Worm (Caenorhabditis elegans) whole organism, young adult: ENCODE measurements around the gene spp-16.

Source experiments
- C06A6.2 ChIP-seq: fragments of 200-800 bp; sonication (Bioruptor generic); conservative IDR thresholded peaks from 2 replicates; pipeline ENCODE4 v1.3.6; 2022; ENCODE audit warnings: missing genetic modification characterization, missing compliant biosample characterization
- Y53F4B.3 ChIP-seq: fragments of 200-800 bp; sonication (Bioruptor generic); IDR thresholded peaks from 2 replicates; pipeline ENCODE4 v1.3.6; 2022; ENCODE audit warnings: missing genetic modification reagents, missing genetic modification characterization, missing compliant biosample characterization
- ama-1 ChIP-seq, 3 experiments: fragments of 150-350 bp in 1 of 3; sonication (generic microtip) in 2 of 3; optimal IDR thresholded peaks; 2 replicates each; lab custom pipeline; 2014 to 2018; ENCODE audit warnings: missing biosample characterization in 2 of 3, missing genetic modification characterization in 2 of 3, missing genetic modification reagents in 2 of 3
- attf-5 ChIP-seq: fragments of 200-800 bp; sonication (Bioruptor generic); optimal IDR thresholded peaks from 2 replicates; lab custom pipeline; 2018; ENCODE audit warnings: mild to moderate bottlenecking, missing genetic modification characterization, missing compliant biosample characterization
- cebp-2 ChIP-seq: fragments of 200-800 bp; sonication (Bioruptor generic); IDR thresholded peaks from 2 replicates; pipeline ENCODE4 v1.3.6; 2022; ENCODE audit warnings: missing genetic modification characterization, missing compliant biosample characterization
- egrh-3 ChIP-seq: fragments of 200-800 bp; sonication (Bioruptor generic); IDR thresholded peaks from 2 replicates; pipeline ENCODE4 v1.3.6; 2022; ENCODE audit warnings: missing genetic modification reagents, missing genetic modification characterization, missing compliant biosample characterization
- lin-26 ChIP-seq: fragments of 200-800 bp; sonication (Bioruptor generic); IDR thresholded peaks from 2 replicates; pipeline ENCODE4 v1.3.6; 2022; ENCODE audit warnings: missing genetic modification reagents, missing genetic modification characterization, missing compliant biosample characterization
- nfya-1 ChIP-seq: sonication (generic microtip); optimal IDR thresholded peaks from 2 replicates; lab custom pipeline; 2017; ENCODE audit warnings: antibody characterized with exemption, missing compliant biosample characterization, missing genetic modification characterization, borderline replicate concordance; ENCODE audit not compliant: insufficient read depth
- nhr-90 ChIP-seq: sonication (generic microtip); optimal IDR thresholded peaks from 2 replicates; lab custom pipeline; 2016; ENCODE audit warnings: missing genotype, mild to moderate bottlenecking, missing genetic modification characterization, missing compliant biosample characterization
- unc-62 ChIP-seq: fragments of 150-350 bp; optimal IDR thresholded peaks from 2 replicates; lab custom pipeline; 2014; ENCODE audit warnings: missing biosample characterization, missing genetic modification reagents, missing genetic modification characterization
- ztf-18 ChIP-seq: sonication (generic microtip); optimal IDR thresholded peaks from 2 replicates; lab custom pipeline; 2016; ENCODE audit warnings: missing genotype, mild to moderate bottlenecking, missing genetic modification characterization, missing compliant biosample characterization
- ztf-22 ChIP-seq: fragments of 200-800 bp; sonication (Bioruptor generic); optimal IDR thresholded peaks from 2 replicates; lab custom pipeline; 2018; ENCODE audit warnings: mild to moderate bottlenecking, missing genetic modification characterization, moderate library complexity, missing compliant biosample characterization

DNA sequence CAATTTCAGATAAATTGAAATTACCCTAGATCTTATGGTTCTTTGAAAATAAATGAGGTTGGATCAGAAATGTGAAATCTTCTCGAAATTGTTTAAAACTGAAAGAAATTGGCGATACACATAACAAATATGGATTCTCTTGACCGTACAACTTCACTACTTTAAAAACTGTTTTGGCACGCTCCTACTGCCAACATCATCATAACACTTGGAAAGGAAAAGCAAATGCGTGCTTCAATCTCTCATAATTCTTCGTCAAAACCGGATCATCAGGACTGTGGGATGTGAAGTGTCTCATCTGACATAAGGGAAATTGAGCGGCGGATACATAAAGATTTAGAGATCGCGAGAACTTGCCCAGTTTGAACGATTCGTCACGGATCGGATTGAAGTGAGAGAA is 3.0 kb downstream of the spp-16 start, which contains the start of gene F32D8.7:
- TF ChIP-seq egrh-3 (GFP tag; lab: Robert Waterston, UW) (no peak), ztf-18 (no peak), Y53F4B.3 (GFP tag; lab: Robert Waterston, UW) (no peak), nfya-1 (tag; lab: Kevin White, UChicago) (no peak), nhr-90 (tag; lab: Kevin White, UChicago) (no peak), lin-26 (GFP tag; lab: Robert Waterston, UW) (no peak), attf-5 (GFP tag; lab: Kevin White, UChicago) (no peak), ztf-22 (GFP tag; lab: Kevin White, UChicago) (no peak), cebp-2 (GFP tag; lab: Robert Waterston, UW) (no peak), C06A6.2 (no peak), unc-62 (GFP tag; lab: Kevin White, UChicago) (no peak), ama-1 (optimal IDR thresholded peaks at IDR 0.05; lab: Kevin White, UChicago) (no peak), ama-1 (GFP tag; optimal IDR thresholded peaks at IDR 0.05; lab: Kevin White, UChicago) (no peak)
